Fruit fly (Drosophila melanogaster): Measurements from ENCODE around the gene CG31199.

Gene CG31199

dm6 chr3R:20774125-20774524 is 30.5 kb upstream of the CG31199 start:
- TF ChIP-seq Dll (optimal IDR thresholded peaks at IDR 0.05): no peak
- no peak for TF ChIP-seq CG8478 (optimal IDR thresholded peaks at IDR 0.05)
- no peak for TF ChIP-seq pan (optimal IDR thresholded peaks at IDR 0.05)
- no peak for TF ChIP-seq usp (GFP tag; optimal IDR thresholded peaks at IDR 0.05)
- TF ChIP-seq EcR (GFP tag; optimal IDR thresholded peaks at IDR 0.05): no peak
- no peak for TF ChIP-seq psq (optimal IDR thresholded peaks at IDR 0.05)

- TF ChIP-seq EcR (GFP tag; optimal IDR thresholded peaks at IDR 0.05) (no peak), pan (optimal IDR thresholded peaks at IDR 0.05) (no peak)
These were observed 29.5 kb upstream of the CG31199 start for dm6 chr3R:20773174-20773573.

dm6 chr3R:20772543-20772942 is 28.9 kb upstream of the CG31199 start, which contains the start of gene Takl1:
Gene Takl1 (minus strand): TSS chr3R:20772601.
- TF ChIP-seq EcR (GFP tag; optimal IDR thresholded peaks at IDR 0.05): no peak

dm6 chr3R:20766156-20766486 is 22.5 kb upstream of the CG31199 start:
- TF ChIP-seq EcR (GFP tag; optimal IDR thresholded peaks at IDR 0.05) (no peak), CG8478 (optimal IDR thresholded peaks at IDR 0.05) (no peak), pan (optimal IDR thresholded peaks at IDR 0.05) (no peak), usp (GFP tag; optimal IDR thresholded peaks at IDR 0.05) (no peak), Dll (optimal IDR thresholded peaks at IDR 0.05) (no peak), psq (optimal IDR thresholded peaks at IDR 0.05) (no peak)

- TF ChIP-seq Dll (optimal IDR thresholded peaks at IDR 0.05) (no peak), CG8478 (optimal IDR thresholded peaks at IDR 0.05) (no peak), pan (optimal IDR thresholded peaks at IDR 0.05) (no peak), psq (optimal IDR thresholded peaks at IDR 0.05) (no peak), EcR (GFP tag; optimal IDR thresholded peaks at IDR 0.05) (peak; percentile 88 to 90), usp (GFP tag; optimal IDR thresholded peaks at IDR 0.05) (no peak)
These were observed 21.9 kb upstream of the CG31199 start for dm6 chr3R:20765302-20766155.

dm6 chr3R:20764058-20764457 is 20.4 kb upstream of the CG31199 start:
- TF ChIP-seq pan (optimal IDR thresholded peaks at IDR 0.05): no peak
- no peak for TF ChIP-seq usp (GFP tag; optimal IDR thresholded peaks at IDR 0.05)
- no peak for TF ChIP-seq psq (optimal IDR thresholded peaks at IDR 0.05)
- TF ChIP-seq CG8478 (optimal IDR thresholded peaks at IDR 0.05): no peak
- no peak for TF ChIP-seq Dll (optimal IDR thresholded peaks at IDR 0.05)
- TF ChIP-seq EcR (GFP tag; optimal IDR thresholded peaks at IDR 0.05): no peak

- TF ChIP-seq EcR (GFP tag; optimal IDR thresholded peaks at IDR 0.05): no peak
- TF ChIP-seq CG8478 (optimal IDR thresholded peaks at IDR 0.05): no peak
- TF ChIP-seq pan (optimal IDR thresholded peaks at IDR 0.05): no peak
- no peak for TF ChIP-seq psq (optimal IDR thresholded peaks at IDR 0.05)
- TF ChIP-seq usp (GFP tag; optimal IDR thresholded peaks at IDR 0.05): no peak
- TF ChIP-seq Dll (optimal IDR thresholded peaks at IDR 0.05): no peak
These were observed 18.6 kb upstream of the CG31199 start, which contains the start of gene CG31195 for dm6 chr3R:20762175-20762795. Gene CG31195 (minus strand): TSS chr3R:20762369.

dm6 chr3R:20756429-20756828 is 12.8 kb upstream of the CG31199 start, which contains the start of gene Syp:
Gene Syp (plus strand): TSS chr3R:20756729.
- TF ChIP-seq Dll (optimal IDR thresholded peaks at IDR 0.05) (no peak), EcR (GFP tag; optimal IDR thresholded peaks at IDR 0.05) (no peak), psq (optimal IDR thresholded peaks at IDR 0.05) (no peak), CG8478 (optimal IDR thresholded peaks at IDR 0.05) (no peak), pan (optimal IDR thresholded peaks at IDR 0.05) (no peak), usp (GFP tag; optimal IDR thresholded peaks at IDR 0.05) (no peak)

dm6 chr3R:20754991-20755390 is 11.3 kb upstream of the CG31199 start:
- TF ChIP-seq Dll (optimal IDR thresholded peaks at IDR 0.05): no peak
- no peak for TF ChIP-seq EcR (GFP tag; optimal IDR thresholded peaks at IDR 0.05)
- no peak for TF ChIP-seq pan (optimal IDR thresholded peaks at IDR 0.05)
- no peak for TF ChIP-seq usp (GFP tag; optimal IDR thresholded peaks at IDR 0.05)
- TF ChIP-seq psq (optimal IDR thresholded peaks at IDR 0.05): no peak
- TF ChIP-seq CG8478 (optimal IDR thresholded peaks at IDR 0.05): no peak

dm6 chr3R:20749536-20749935 is 5.9 kb upstream of the CG31199 start:
- no peak for TF ChIP-seq psq (optimal IDR thresholded peaks at IDR 0.05)
- TF ChIP-seq Dll (optimal IDR thresholded peaks at IDR 0.05): no peak
- TF ChIP-seq CG8478 (optimal IDR thresholded peaks at IDR 0.05): no peak
- TF ChIP-seq pan (optimal IDR thresholded peaks at IDR 0.05): no peak
- no peak for TF ChIP-seq EcR (GFP tag; optimal IDR thresholded peaks at IDR 0.05)
- TF ChIP-seq usp (GFP tag; optimal IDR thresholded peaks at IDR 0.05): no peak

dm6 chr3R:20748974-20749373 is 5.3 kb upstream of the CG31199 start, which contains the start of gene Prosalpha4T1:
Gene Prosalpha4T1 (minus strand): TSS chr3R:20749074.
- TF ChIP-seq pan (optimal IDR thresholded peaks at IDR 0.05) (no peak), psq (optimal IDR thresholded peaks at IDR 0.05) (no peak), usp (GFP tag; optimal IDR thresholded peaks at IDR 0.05) (no peak), Dll (optimal IDR thresholded peaks at IDR 0.05) (no peak), CG8478 (optimal IDR thresholded peaks at IDR 0.05) (no peak), EcR (GFP tag; optimal IDR thresholded peaks at IDR 0.05) (no peak)

- TF ChIP-seq Dll (optimal IDR thresholded peaks at IDR 0.05) (no peak), pan (optimal IDR thresholded peaks at IDR 0.05) (no peak), psq (optimal IDR thresholded peaks at IDR 0.05) (no peak), CG8478 (optimal IDR thresholded peaks at IDR 0.05) (no peak), usp (GFP tag; optimal IDR thresholded peaks at IDR 0.05) (no peak), EcR (GFP tag; optimal IDR thresholded peaks at IDR 0.05) (no peak)
These were observed 1.6 kb upstream of the CG31199 start, which contains the start of gene CG31200 for dm6 chr3R:20745238-20745637. Gene CG31200 (minus strand): TSS chr3R:20745338.

Data from whole organism.